Fruit fly (Drosophila melanogaster): Measurements from ENCODE around the gene pes.

Gene pes

DNA sequence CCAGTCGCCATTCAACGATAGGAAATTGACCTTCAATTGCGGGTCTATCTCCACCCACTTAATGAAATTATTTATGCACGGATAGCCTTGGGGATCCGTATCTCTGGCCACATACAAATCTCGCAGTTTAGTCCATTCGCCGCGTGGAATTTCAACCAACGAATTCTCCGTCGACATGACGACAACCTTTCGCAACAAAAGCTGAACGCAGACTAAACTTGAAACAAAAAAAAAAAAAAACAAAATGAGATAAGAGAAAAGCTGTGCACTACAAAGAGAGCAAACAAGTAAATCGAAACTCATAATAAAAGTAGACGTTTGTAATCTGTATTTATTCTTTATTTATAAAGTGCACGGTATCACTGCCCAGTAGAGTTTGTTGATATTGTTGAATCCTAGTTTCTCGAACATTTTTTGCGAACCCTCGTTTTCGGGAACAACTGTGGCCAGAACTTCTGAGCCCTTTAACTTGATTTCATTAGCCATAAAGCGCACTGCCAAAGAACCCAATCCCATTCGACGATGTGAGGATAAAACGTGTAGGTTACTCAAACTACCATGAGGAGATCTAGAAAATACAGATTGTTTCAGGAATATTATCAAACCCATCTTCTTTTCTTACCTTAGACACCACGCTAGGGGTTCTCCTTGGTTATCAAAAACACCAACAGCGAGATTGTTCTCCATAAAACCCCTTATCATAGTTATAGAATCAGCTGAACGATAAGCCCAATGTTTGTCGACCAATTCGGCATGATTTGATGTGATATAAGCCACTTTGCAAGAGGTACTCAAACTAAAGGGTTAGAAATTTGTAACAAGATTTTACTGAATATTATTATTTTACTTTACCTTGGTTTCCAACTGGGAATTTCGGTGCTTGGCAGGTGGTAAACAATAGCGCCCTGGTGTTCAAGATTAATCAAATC, 15.6 kb upstream of the pes start, which contains the start of gene CG12560 (continued):
- TF ChIP-seq salr (GFP tag; optimal IDR thresholded peaks at IDR 0.05) (no peak), Sox102F (GFP tag; optimal IDR thresholded peaks at IDR 0.05) (peak; percentile 9), Eip78C (GFP tag) (peak; percentile 60), fd59A (GFP tag; optimal IDR thresholded peaks at IDR 0.05) (no peak), fkh (GFP tag; optimal IDR thresholded peaks at IDR 0.05) (peak; percentile 26), Hr4 (GFP tag; optimal IDR thresholded peaks at IDR 0.05) (no peak), CG11762 (GFP tag; optimal IDR thresholded peaks at IDR 0.05; ENCODE audit: insufficient read depth) (no peak), svp (GFP tag) (peak; percentile 67), CG1621 (tag; optimal IDR thresholded peaks at IDR 0.05) (peak; percentile 48), CG6854 (GFP tag; optimal IDR thresholded peaks at IDR 0.05) (peak; percentile 13), Ets96B (tag; optimal IDR thresholded peaks at IDR 0.05) (peak; percentile 1), OdsH (GFP tag; optimal IDR thresholded peaks at IDR 0.05) (no peak), Sox14 (GFP tag; optimal IDR thresholded peaks at IDR 0.05) (peak; percentile 34), Hr38 (GFP tag; optimal IDR thresholded peaks at IDR 0.05) (no peak), Smox (GFP tag; optimal IDR thresholded peaks at IDR 0.05) (no peak), net (GFP tag; optimal IDR thresholded peaks at IDR 0.05) (peak; percentile 55), CG6792 (GFP tag; optimal IDR thresholded peaks at IDR 0.05) (peak; percentile 15), CG8319 (GFP tag; optimal IDR thresholded peaks at IDR 0.05) (no peak)

- peak; percentile 80 for TF ChIP-seq Eip78C (GFP tag)
- TF ChIP-seq CG31627 (GFP tag; optimal IDR thresholded peaks at IDR 0.05), result no peak
- no peak for TF ChIP-seq topi (GFP tag; optimal IDR thresholded peaks at IDR 0.05)
- no peak for TF ChIP-seq lz (GFP tag; optimal IDR thresholded peaks at IDR 0.05)
- TF ChIP-seq vri (GFP tag; optimal IDR thresholded peaks at IDR 0.05), result peak; percentile 8
- TF ChIP-seq Ets96B (tag; optimal IDR thresholded peaks at IDR 0.05), result no peak
- peak; percentile 90 for TF ChIP-seq CG6854 (GFP tag; optimal IDR thresholded peaks at IDR 0.05)
- TF ChIP-seq Blimp-1 (GFP tag; optimal IDR thresholded peaks at IDR 0.05), result no peak
- TF ChIP-seq CG15336 (GFP tag; IDR thresholded peaks at IDR 0.05), result no peak
- no peak for TF ChIP-seq pdm3 (GFP tag; optimal IDR thresholded peaks at IDR 0.05)
- no peak for TF ChIP-seq CG10669 (GFP tag; optimal IDR thresholded peaks at IDR 0.05)
- no peak for TF ChIP-seq CG34406 (GFP tag; optimal IDR thresholded peaks at IDR 0.05)
- TF ChIP-seq Sox14 (GFP tag; optimal IDR thresholded peaks at IDR 0.05), result no peak
- TF ChIP-seq dsx (GFP tag; optimal IDR thresholded peaks at IDR 0.05; ENCODE audit: poor library complexity, severe bottlenecking), result peak; percentile 96
- peak; percentile 59 for TF ChIP-seq CG6808 (GFP tag; optimal IDR thresholded peaks at IDR 0.05)
- TF ChIP-seq CG4318 (GFP tag; optimal IDR thresholded peaks at IDR 0.05), result no peak
- peak; percentile 47 for TF ChIP-seq CG1621 (tag; optimal IDR thresholded peaks at IDR 0.05)
- TF ChIP-seq Met (GFP tag; optimal IDR thresholded peaks at IDR 0.05), result no peak
- TF ChIP-seq Sox102F (GFP tag; optimal IDR thresholded peaks at IDR 0.05), result no peak
- no peak for TF ChIP-seq CG32006 (GFP tag; optimal IDR thresholded peaks at IDR 0.05)
- no peak for TF ChIP-seq eg (GFP tag; IDR thresholded peaks at IDR 0.05)
- TF ChIP-seq cyc (GFP tag; optimal IDR thresholded peaks at IDR 0.05), result no peak
- TF ChIP-seq fkh (GFP tag; optimal IDR thresholded peaks at IDR 0.05), result peak; percentile 25
- no peak for TF ChIP-seq acj6 (GFP tag; optimal IDR thresholded peaks at IDR 0.05)
- TF ChIP-seq Eip93F (GFP tag; optimal IDR thresholded peaks at IDR 0.05), result peak; percentile 10
- peak; percentile 98 for TF ChIP-seq svp (GFP tag)
- peak; percentile 7 for TF ChIP-seq CG6792 (GFP tag; optimal IDR thresholded peaks at IDR 0.05)
- no peak for TF ChIP-seq Hr4 (GFP tag; optimal IDR thresholded peaks at IDR 0.05)
- TF ChIP-seq fd59A (GFP tag; optimal IDR thresholded peaks at IDR 0.05), result no peak
- TF ChIP-seq CG6163 (GFP tag; IDR thresholded peaks at IDR 0.05), result peak; percentile 19; the same call in 1 of the 3 replicates
- no peak for TF ChIP-seq esn (GFP tag; optimal IDR thresholded peaks at IDR 0.05)
- no peak for TF ChIP-seq net (GFP tag; optimal IDR thresholded peaks at IDR 0.05)
- TF ChIP-seq Eip75B (GFP tag; optimal IDR thresholded peaks at IDR 0.05), result no peak
- TF ChIP-seq ss (GFP tag; optimal IDR thresholded peaks at IDR 0.05), result peak; percentile 50 to 60
- no peak for TF ChIP-seq salr (GFP tag; optimal IDR thresholded peaks at IDR 0.05)
- TF ChIP-seq CG7368 (GFP tag; optimal IDR thresholded peaks at IDR 0.05), result no peak
- TF ChIP-seq CG3919 (GFP tag; optimal IDR thresholded peaks at IDR 0.05), result peak; percentile 20
- no peak for TF ChIP-seq Hr39 (GFP tag; optimal IDR thresholded peaks at IDR 0.05)
- no peak for TF ChIP-seq CG10631 (GFP tag; optimal IDR thresholded peaks at IDR 0.05)
- TF ChIP-seq CG11762 (GFP tag; optimal IDR thresholded peaks at IDR 0.05; ENCODE audit: insufficient read depth), result peak; percentile 4
- no peak for TF ChIP-seq Smox (GFP tag; optimal IDR thresholded peaks at IDR 0.05)
- TF ChIP-seq OdsH (GFP tag; optimal IDR thresholded peaks at IDR 0.05), result no peak
Measured at dm6 chr2L:8007160-8007876, 13.3 kb upstream of the pes start, which contains the start of gene Spn28Dc. Spn28Dc (minus strand) TSS chr2L:8007210.

Measured in whole organism, prepupa.